Fruit fly (Drosophila melanogaster) whole organism, wandering third instar larva: ENCODE measurements around the gene CG14710.

Experiments
- Abd-B ChIP-seq: fragments of >200 bp; optimal IDR thresholded peaks from 2 replicates; lab custom pipeline; 2017; ENCODE audit warnings: missing biosample characterization, missing genetic modification characterization
- CG32264 ChIP-seq: fragments of 200-800 bp; sonication (Bioruptor generic); optimal IDR thresholded peaks from 2 replicates; lab custom pipeline; 2016; ENCODE audit warnings: missing biosample characterization, missing genetic modification characterization
- CG9705 ChIP-seq: fragments of 200-800 bp; sonication (Bioruptor generic); optimal IDR thresholded peaks from 2 replicates; lab custom pipeline; 2018; ENCODE audit warnings: missing biosample characterization, mild to moderate bottlenecking, missing genetic modification characterization
- CrebA ChIP-seq: fragments of 200-800 bp; sonication (Bioruptor generic); optimal IDR thresholded peaks from 2 replicates; lab custom pipeline; 2016; ENCODE audit warnings: missing biosample characterization, mild to moderate bottlenecking, missing genetic modification characterization, borderline replicate concordance
- Dfd ChIP-seq: fragments of >200 bp; optimal IDR thresholded peaks from 2 replicates; lab custom pipeline; 2017; ENCODE audit warnings: missing biosample characterization, missing genetic modification characterization
- Dif ChIP-seq: fragments of 200-275, 200-300 bp; sonication (Bioruptor generic); optimal IDR thresholded peaks from 2 replicates; lab custom pipeline; 2018; ENCODE audit warnings: missing biosample characterization, missing genetic modification characterization; ENCODE audit not compliant: partially characterized antibody
- GATAd ChIP-seq: sonication (Bioruptor generic); optimal IDR thresholded peaks from 2 replicates; lab custom pipeline; 2016; ENCODE audit warnings: missing biosample characterization, missing genetic modification characterization
- HLH106 ChIP-seq: fragments of 200-800 bp; optimal IDR thresholded peaks from 3 replicates; lab custom pipeline; 2019; ENCODE audit warnings: missing biosample characterization, mild to moderate bottlenecking, missing genetic modification characterization, moderate library complexity
- Hnf4 ChIP-seq: fragments of 200-800 bp; sonication (Bioruptor generic); optimal IDR thresholded peaks from 2 replicates; lab custom pipeline; 2016; ENCODE audit warnings: missing biosample characterization, mild to moderate bottlenecking, missing genetic modification characterization
- Hr78 ChIP-seq: fragments of >200 bp; optimal IDR thresholded peaks from 2 replicates; lab custom pipeline; 2017; ENCODE audit warnings: missing biosample characterization, missing genetic modification characterization
- Hr83 ChIP-seq: fragments of 200-300 bp; sonication (Bioruptor generic); optimal IDR thresholded peaks from 2 replicates; lab custom pipeline; 2016; ENCODE audit warnings: missing biosample characterization, mild to moderate bottlenecking, missing genetic modification characterization, moderate library complexity; ENCODE audit not compliant: poor library complexity, severe bottlenecking
- Jra ChIP-seq: sonication (Bioruptor generic); optimal IDR thresholded peaks from 2 replicates; lab custom pipeline; 2016; ENCODE audit warnings: missing biosample characterization, missing genetic modification characterization
- Mio ChIP-seq: sonication (Bioruptor generic); optimal IDR thresholded peaks from 2 replicates; lab custom pipeline; 2016; ENCODE audit warnings: missing biosample characterization, missing genetic modification characterization
- Myc ChIP-seq: fragments of >200 bp; optimal IDR thresholded peaks from 2 replicates; lab custom pipeline; 2017
- N ChIP-seq: fragments of >200 bp; optimal IDR thresholded peaks from 2 replicates; lab custom pipeline; 2018; ENCODE audit warnings: missing biosample characterization, missing external identifiers, missing genetic modification characterization
- OdsH ChIP-seq: fragments of 200-800 bp; sonication (Bioruptor generic); optimal IDR thresholded peaks from 2 replicates; lab custom pipeline; 2016; ENCODE audit warnings: missing biosample characterization, mild to moderate bottlenecking, missing genetic modification characterization
- Rel ChIP-seq, 2 experiments: fragments of 200-800 bp; sonication (Bioruptor generic) in 1 of 2; optimal IDR thresholded peaks; 2 replicates in 1 of 2; 3 replicates in 1 of 2; lab custom pipeline; 2016 to 2019; ENCODE audit warnings: mild to moderate bottlenecking in 2 of 2, missing biosample characterization in 2 of 2, missing genetic modification characterization in 2 of 2, moderate library complexity in 1 of 2
- Sp1 ChIP-seq: fragments of 200-800 bp; sonication (Bioruptor generic); optimal IDR thresholded peaks from 3 replicates; lab custom pipeline; 2019; ENCODE audit warnings: missing biosample characterization, mild to moderate bottlenecking, missing genetic modification characterization, moderate library complexity
- Vsx2 ChIP-seq: fragments of 200-300, 225-300 bp; sonication (Bioruptor generic); optimal IDR thresholded peaks from 2 replicates; lab custom pipeline; 2018; ENCODE audit warnings: missing biosample characterization, missing genetic modification characterization; ENCODE audit not compliant: partially characterized antibody
- br ChIP-seq: fragments of 200-800 bp; sonication (Bioruptor generic); optimal IDR thresholded peaks from 2 replicates; lab custom pipeline; 2016; ENCODE audit warnings: missing biosample characterization, missing genetic modification characterization
- brk ChIP-seq: fragments of 200-800 bp; sonication (Bioruptor generic); optimal IDR thresholded peaks from 2 replicates; lab custom pipeline; 2016; ENCODE audit warnings: missing biosample characterization, mild to moderate bottlenecking, missing genetic modification characterization
- dl ChIP-seq, 2 experiments: fragments of 175-275, 200-275 bp in 1 of 2; fragments of 200-275 bp in 1 of 2; sonication (Bioruptor generic); optimal IDR thresholded peaks; lab custom pipeline; 2018; ENCODE audit warnings: mild to moderate bottlenecking in 2 of 2, missing biosample characterization in 2 of 2, missing genetic modification characterization in 2 of 2, moderate library complexity in 2 of 2; ENCODE audit not compliant: partially characterized antibody in 2 of 2, insufficient read depth in 1 of 2
- dmrt93B ChIP-seq: fragments of 200-800 bp; sonication (Bioruptor generic); optimal IDR thresholded peaks from 2 replicates; lab custom pipeline; 2018; ENCODE audit warnings: missing biosample characterization, mild to moderate bottlenecking, missing genetic modification characterization
- dsf ChIP-seq: sonication (Bioruptor generic); optimal IDR thresholded peaks from 2 replicates; lab custom pipeline; 2016; ENCODE audit warnings: missing biosample characterization, missing genetic modification characterization, borderline replicate concordance
- ey ChIP-seq: fragments of 200-800 bp; sonication (Bioruptor generic); optimal IDR thresholded peaks from 2 replicates; lab custom pipeline; 2016; ENCODE audit warnings: missing biosample characterization, missing genetic modification characterization
- foxo ChIP-seq, 2 experiments: fragments of 200-800 bp; sonication (Bioruptor generic); optimal IDR thresholded peaks; 2 replicates in 1 of 2; 3 replicates in 1 of 2; lab custom pipeline; 2016 to 2017; ENCODE audit warnings: missing biosample characterization in 2 of 2, missing genetic modification characterization in 2 of 2
- fru ChIP-seq: fragments of 200-800 bp; sonication (Bioruptor generic); optimal IDR thresholded peaks from 3 replicates; lab custom pipeline; 2016; ENCODE audit warnings: missing biosample characterization, mild to moderate bottlenecking, missing genetic modification characterization
- h ChIP-seq: fragments of 200-800 bp; sonication (Bioruptor generic); optimal IDR thresholded peaks from 3 replicates; lab custom pipeline; 2016; ENCODE audit warnings: missing biosample characterization, mild to moderate bottlenecking, missing genetic modification characterization
- jim ChIP-seq: fragments of 175-275, 200-325 bp; sonication (Bioruptor generic); optimal IDR thresholded peaks from 2 replicates; lab custom pipeline; 2016; ENCODE audit warnings: missing biosample characterization, mild to moderate bottlenecking, missing genetic modification characterization
- lola ChIP-seq: fragments of >200 bp; optimal IDR thresholded peaks from 2 replicates; lab custom pipeline; 2017; ENCODE audit warnings: missing biosample characterization, missing genetic modification characterization
- pan ChIP-seq: fragments of >200 bp; optimal IDR thresholded peaks from 2 replicates; lab custom pipeline; 2017
- psq ChIP-seq: fragments of 200-800 bp; sonication (Bioruptor generic); optimal IDR thresholded peaks from 3 replicates; lab custom pipeline; 2017; ENCODE audit warnings: missing biosample characterization, mild to moderate bottlenecking, missing genetic modification characterization, moderate library complexity
- rgr ChIP-seq: fragments of 200-800 bp; sonication (Bioruptor generic); optimal IDR thresholded peaks from 3 replicates; lab custom pipeline; 2016; ENCODE audit warnings: missing biosample characterization, mild to moderate bottlenecking, missing genetic modification characterization
- sage ChIP-seq: fragments of 200-800 bp; sonication (Bioruptor generic); optimal IDR thresholded peaks from 2 replicates; lab custom pipeline; 2016; ENCODE audit warnings: missing biosample characterization, mild to moderate bottlenecking, missing genetic modification characterization
- sv ChIP-seq: fragments of 200-800 bp; sonication (Bioruptor generic); optimal IDR thresholded peaks from 3 replicates; lab custom pipeline; 2016; ENCODE audit warnings: missing biosample characterization, missing genetic modification characterization
- tai ChIP-seq: sonication (Bioruptor generic); optimal IDR thresholded peaks from 2 replicates; lab custom pipeline; 2016; ENCODE audit warnings: missing biosample characterization, missing genetic modification characterization
- usp ChIP-seq: fragments of >200 bp; optimal IDR thresholded peaks from 2 replicates; lab custom pipeline; 2017; ENCODE audit warnings: missing biosample characterization, missing genetic modification characterization
- woc ChIP-seq: sonication (Bioruptor generic); optimal IDR thresholded peaks from 2 replicates; lab custom pipeline; 2016; ENCODE audit warnings: missing biosample characterization, mild to moderate bottlenecking, missing genetic modification characterization

Gene CG14710

dm6 chr3R:11619709-11620409, at the start of gene CG14710, which contains the start of gene Jupiter:
TSS of gene CG14710 (plus strand) at chr3R:11620090.
TSS of gene Jupiter (minus strand) at chr3R:11619906.
- no peak for TF ChIP-seq Dfd (GFP tag; lab: Kevin White, UChicago)
- peak; percentile 60 for TF ChIP-seq Sp1 (GFP tag; lab: Kevin White, UChicago)
- TF ChIP-seq foxo (GFP tag; optimal IDR thresholded peaks at IDR 0.05; lab: Kevin White, UChicago) = peak in 1 of 2 experiments; percentile 73
- peak; percentile 63 for TF ChIP-seq HLH106 (tag; lab: Kevin White, UChicago)
- no peak for TF ChIP-seq N
- peak; percentile 76 for TF ChIP-seq Hnf4 (GFP tag; lab: Kevin White, UChicago)
- no peak for TF ChIP-seq GATAd (GFP tag; lab: Kevin White, UChicago)
- peak; percentile 60 for TF ChIP-seq fru (GFP tag; lab: Kevin White, UChicago)
- no peak for TF ChIP-seq brk (GFP tag; lab: Kevin White, UChicago)
- TF ChIP-seq OdsH (GFP tag; lab: Kevin White, UChicago) = peak; percentile 48
- TF ChIP-seq dmrt93B (GFP tag; lab: Kevin White, UChicago) = no peak
- TF ChIP-seq pan (lab: Kevin White, UChicago) = no peak
- TF ChIP-seq Jra (GFP tag; lab: Kevin White, UChicago) = peak; percentile 29
- no peak for TF ChIP-seq Vsx2
- peak; percentile 68 for TF ChIP-seq h (GFP tag; lab: Kevin White, UChicago)
- peak; percentile 62 for TF ChIP-seq sv (GFP tag; lab: Kevin White, UChicago)
- TF ChIP-seq usp (GFP tag; lab: Kevin White, UChicago) = no peak
- TF ChIP-seq dl (GFP tag; optimal IDR thresholded peaks at IDR 0.05; lab: Kevin White, UChicago; ENCODE audit: insufficient read depth in 1 of 2, partially characterized antibody in 2 of 2) = no peak
- peak; percentile 67 for TF ChIP-seq ey
- no peak for TF ChIP-seq lola (GFP tag; lab: Kevin White, UChicago)
- no peak for TF ChIP-seq sage (GFP tag; lab: Kevin White, UChicago)
- no peak for TF ChIP-seq Rel (GFP tag; optimal IDR thresholded peaks at IDR 0.05; lab: Kevin White, UChicago)
- TF ChIP-seq Rel (tag; optimal IDR thresholded peaks at IDR 0.05; lab: Kevin White, UChicago) = peak; percentile 47
- TF ChIP-seq tai (GFP tag; lab: Kevin White, UChicago) = no peak
- TF ChIP-seq Dif = no peak
- TF ChIP-seq Hr78 = no peak
- peak; percentile 3 for TF ChIP-seq br
- no peak for TF ChIP-seq Mio (GFP tag; lab: Kevin White, UChicago)
- TF ChIP-seq rgr = peak; percentile 33
- peak; percentile 36 for TF ChIP-seq dsf
- no peak for TF ChIP-seq Abd-B (GFP tag; lab: Kevin White, UChicago)
- TF ChIP-seq jim (GFP tag; lab: Kevin White, UChicago) = peak; percentile 10
- peak; percentile 37 for TF ChIP-seq psq (GFP tag; lab: Kevin White, UChicago)
- TF ChIP-seq CG9705 (GFP tag; lab: Kevin White, UChicago) = peak; percentile 56
- peak; percentile 46 for TF ChIP-seq Myc (lab: Kevin White, UChicago)
- no peak for TF ChIP-seq CrebA (GFP tag; lab: Kevin White, UChicago)
- peak; percentile 37 for TF ChIP-seq woc (GFP tag; lab: Kevin White, UChicago)
- TF ChIP-seq CG32264 (GFP tag; lab: Kevin White, UChicago) = no peak
- TF ChIP-seq Hr83 (GFP tag; lab: Kevin White, UChicago) = peak; percentile 79

dm6 chr3R:11571408-11571807, 48.5 kb upstream of the CG14710 start:
- no peak for TF ChIP-seq Abd-B (GFP tag; lab: Kevin White, UChicago)

- TF ChIP-seq HLH106 (tag; lab: Kevin White, UChicago) (no peak), Hnf4 (GFP tag; lab: Kevin White, UChicago) (no peak), usp (GFP tag; lab: Kevin White, UChicago) (no peak), GATAd (GFP tag; lab: Kevin White, UChicago) (no peak), Abd-B (GFP tag; lab: Kevin White, UChicago) (no peak), Mio (GFP tag; lab: Kevin White, UChicago) (no peak), Hr83 (GFP tag; lab: Kevin White, UChicago) (no peak), dl (GFP tag; optimal IDR thresholded peaks at IDR 0.05; lab: Kevin White, UChicago; ENCODE audit: insufficient read depth in 1 of 2, partially characterized antibody in 2 of 2) (no peak), sage (GFP tag; lab: Kevin White, UChicago) (no peak), tai (GFP tag; lab: Kevin White, UChicago) (no peak), rgr (no peak), Vsx2 (no peak), Dfd (GFP tag; lab: Kevin White, UChicago) (no peak), psq (GFP tag; lab: Kevin White, UChicago) (no peak)
Measured at dm6 chr3R:11578645-11579044, 41.2 kb upstream of the CG14710 start, which contains the start of the genes CG6790 and CG5342. TSS of gene CG6790 (minus strand) at chr3R:11578745. TSS of gene CG5342 (plus strand) at chr3R:11578826.
